Fruit fly (Drosophila melanogaster) whole organism, embryonic: ENCODE results near the gene Eig71Ej.

Source experiments
- Aef1 ChIP-seq: fragments of 200-800 bp; sonication (Bioruptor generic); IDR thresholded peaks from 3 replicates; pipeline ENCODE4 v1.3.6; 2022; ENCODE audit warnings: missing biosample characterization, missing genetic modification characterization
- Atf-2 ChIP-seq: fragments of 200-800 bp; sonication (Bioruptor generic); optimal IDR thresholded peaks from 2 replicates; lab custom pipeline; 2016; ENCODE audit warnings: missing biosample characterization, missing genetic modification characterization
- Awh ChIP-seq: fragments of 200-800 bp; sonication (Bioruptor generic); IDR thresholded peaks from 2 replicates; pipeline ENCODE4, ENCODE4 v1.3.6; 2022; ENCODE audit warnings: missing biosample characterization, missing genetic modification characterization
- Bgb ChIP-seq: fragments of 200-800 bp; sonication (Bioruptor generic); IDR thresholded peaks from 2 replicates; pipeline ENCODE4 v1.3.6; 2022; ENCODE audit warnings: missing biosample characterization, missing genetic modification characterization; ENCODE audit not compliant: partially characterized antibody
- BtbVII ChIP-seq: fragments of 200-800 bp; sonication (Bioruptor generic); optimal IDR thresholded peaks from 3 replicates; lab custom pipeline; 2017; ENCODE audit warnings: missing biosample characterization, mild to moderate bottlenecking, missing genetic modification characterization
- CG10543 ChIP-seq: fragments of 200-800 bp; sonication (Bioruptor generic); optimal IDR thresholded peaks from 3 replicates; lab custom pipeline; 2017; ENCODE audit warnings: missing biosample characterization, mild to moderate bottlenecking, missing genetic modification characterization, moderate library complexity
- CG10654 ChIP-seq: fragments of 200-800 bp; sonication (Bioruptor generic); optimal IDR thresholded peaks from 2 replicates; lab custom pipeline; 2016; ENCODE audit warnings: missing biosample characterization, missing genetic modification characterization
- CG11247 ChIP-seq: fragments of 200-800 bp; sonication (Bioruptor generic); IDR thresholded peaks from 2 replicates; pipeline ENCODE4 v1.3.6; 2022; ENCODE audit warnings: missing biosample characterization, missing genetic modification characterization
- CG11398 ChIP-seq: fragments of 200-800 bp; sonication (Bioruptor generic); optimal IDR thresholded peaks from 2 replicates; lab custom pipeline; 2016; ENCODE audit warnings: missing biosample characterization, missing genetic modification characterization
- CG13296 ChIP-seq: fragments of 200-800 bp; sonication (Bioruptor generic); optimal IDR thresholded peaks from 3 replicates; lab custom pipeline; 2018; ENCODE audit warnings: missing biosample characterization, mild to moderate bottlenecking, missing genetic modification characterization
- CG15514 ChIP-seq: fragments of 200-800 bp; sonication (Bioruptor generic); optimal IDR thresholded peaks from 3 replicates; lab custom pipeline; 2017; ENCODE audit warnings: missing biosample characterization, missing genetic modification characterization, mild to moderate bottlenecking, moderate library complexity, missing genetic modification reagents
- CG15601 ChIP-seq: fragments of 200-800 bp; sonication (Bioruptor generic); optimal IDR thresholded peaks from 3 replicates; lab custom pipeline; 2019; ENCODE audit warnings: missing biosample characterization, mild to moderate bottlenecking, missing genetic modification characterization, moderate library complexity
- CG16863 ChIP-seq: fragments of 200-800 bp; sonication (Bioruptor generic); optimal IDR thresholded peaks from 3 replicates; lab custom pipeline; 2016; ENCODE audit warnings: missing biosample characterization, missing genetic modification characterization
- CG17328 ChIP-seq: fragments of 200-800 bp; sonication (Bioruptor generic); IDR thresholded peaks from 2 replicates; pipeline ENCODE4 v1.3.6; 2022; ENCODE audit warnings: missing biosample characterization, missing genetic modification characterization
- CG17568 ChIP-seq: fragments of 200-800 bp; sonication (Bioruptor generic); optimal IDR thresholded peaks from 2 replicates; lab custom pipeline; 2018; ENCODE audit warnings: missing biosample characterization, mild to moderate bottlenecking, missing genetic modification characterization, moderate library complexity
- CG3065 ChIP-seq: fragments of 200-800 bp; sonication (Bioruptor generic); optimal IDR thresholded peaks from 2 replicates; lab custom pipeline; 2016; ENCODE audit warnings: missing biosample characterization, missing genetic modification characterization
- CG3995 ChIP-seq: fragments of 200-800 bp; sonication (Bioruptor generic); optimal IDR thresholded peaks from 3 replicates; lab custom pipeline; 2016; ENCODE audit warnings: missing biosample characterization, missing genetic modification characterization
- CG42726 ChIP-seq: fragments of 200-800 bp; sonication (Bioruptor generic); IDR thresholded peaks from 2 replicates; pipeline ENCODE4 v1.3.6; 2022; ENCODE audit warnings: missing biosample characterization, missing genetic modification characterization; ENCODE audit not compliant: partially characterized antibody
- CG4282 ChIP-seq: fragments of 200-800 bp; sonication (Bioruptor generic); optimal IDR thresholded peaks from 2 replicates; lab custom pipeline; 2016; ENCODE audit warnings: missing biosample characterization, missing genetic modification characterization
- CG6175 ChIP-seq: fragments of 200-800 bp; sonication (Bioruptor generic); IDR thresholded peaks from 3 replicates; pipeline ENCODE4 v1.3.6; 2022; ENCODE audit warnings: missing biosample characterization, missing genetic modification characterization
- CG6765 ChIP-seq: fragments of 200-800 bp; sonication (Bioruptor generic); optimal IDR thresholded peaks from 3 replicates; lab custom pipeline; 2017; ENCODE audit warnings: missing biosample characterization, mild to moderate bottlenecking, missing genetic modification characterization
- CG7556 ChIP-seq: fragments of 200-800 bp; sonication (Bioruptor generic); optimal IDR thresholded peaks from 2 replicates; lab custom pipeline; 2017; ENCODE audit warnings: missing biosample characterization, mild to moderate bottlenecking, missing genetic modification characterization
- CG7745 ChIP-seq: fragments of 200-800 bp; sonication (Bioruptor generic); optimal IDR thresholded peaks from 2 replicates; lab custom pipeline; 2018; ENCODE audit warnings: missing biosample characterization, mild to moderate bottlenecking, missing genetic modification characterization, moderate library complexity
- CG8944 ChIP-seq: fragments of 200-800 bp; sonication (Bioruptor generic); optimal IDR thresholded peaks from 3 replicates; lab custom pipeline; 2016; ENCODE audit warnings: missing biosample characterization, missing genetic modification characterization
- CG9932 ChIP-seq: fragments of 200-800 bp; sonication (Bioruptor generic); IDR thresholded peaks from 2 replicates; pipeline ENCODE4 v1.3.6; 2022; ENCODE audit warnings: missing biosample characterization, missing genetic modification characterization
- Dip2 ChIP-seq: fragments of 200-800 bp; sonication (Bioruptor generic); IDR thresholded peaks from 2 replicates; pipeline ENCODE4 v1.3.6; 2022; ENCODE audit warnings: missing biosample characterization, missing genetic modification characterization
- Fer3 ChIP-seq: fragments of 200-800 bp; sonication (Bioruptor generic); optimal IDR thresholded peaks from 2 replicates; lab custom pipeline; 2018; ENCODE audit warnings: missing biosample characterization, mild to moderate bottlenecking, missing genetic modification characterization, moderate library complexity
- H15 ChIP-seq: fragments of 200-800 bp; sonication (Bioruptor generic); IDR thresholded peaks from 3 replicates; pipeline ENCODE4 v1.3.6; 2022; ENCODE audit warnings: missing biosample characterization, missing genetic modification characterization
- HmgD ChIP-seq: fragments of 200-800 bp; sonication (Bioruptor generic); optimal IDR thresholded peaks from 3 replicates; lab custom pipeline; 2016; ENCODE audit warnings: missing biosample characterization, missing genetic modification characterization
- Hmr ChIP-seq: fragments of 200-800 bp; sonication (Bioruptor generic); optimal IDR thresholded peaks from 3 replicates; lab custom pipeline; 2017; ENCODE audit warnings: mild to moderate bottlenecking, missing biosample characterization, missing genetic modification reagents, missing genetic modification characterization
- Nf-YA ChIP-seq: fragments of 200-800 bp; sonication (Bioruptor generic); IDR thresholded peaks from 2 replicates; pipeline ENCODE4 v1.3.6; 2022; ENCODE audit warnings: missing biosample characterization, missing genetic modification characterization
- Opbp ChIP-seq: fragments of 200-800 bp; sonication (Bioruptor generic); IDR thresholded peaks from 3 replicates; pipeline ENCODE4 v1.3.6; 2022; ENCODE audit warnings: missing biosample characterization, missing genetic modification characterization; ENCODE audit not compliant: partially characterized antibody
- Trl ChIP-seq, 3 experiments: fragments of >200 bp in 2 of 3; fragments of 200-800 bp in 1 of 3; sonication (Bioruptor generic) in 1 of 3; optimal IDR thresholded peaks; 2 replicates in 1 of 3; 3 replicates in 2 of 3; lab custom pipeline; 2016 to 2017; ENCODE audit warnings: missing biosample characterization in 1 of 3, missing genetic modification characterization in 1 of 3
- bowl ChIP-seq: fragments of 200-800 bp; sonication (Bioruptor generic); IDR thresholded peaks from 2 replicates; pipeline ENCODE4 v1.3.6; 2022; ENCODE audit warnings: missing biosample characterization, missing genetic modification characterization
- cad ChIP-seq: fragments of >200 bp; optimal IDR thresholded peaks from 2 replicates; lab custom pipeline; 2017; ENCODE audit warnings: missing biosample characterization, missing genetic modification characterization
- cato ChIP-seq: fragments of 200-800 bp; sonication (Bioruptor generic); optimal IDR thresholded peaks from 2 replicates; lab custom pipeline; 2016; ENCODE audit warnings: missing biosample characterization, missing genetic modification characterization, borderline replicate concordance
- chinmo ChIP-seq: fragments of 200-800 bp; sonication (Bioruptor generic); IDR thresholded peaks from 4 replicates; pipeline ENCODE4 v1.3.6; 2022; ENCODE audit warnings: missing biosample characterization, missing genetic modification characterization; ENCODE audit not compliant: partially characterized antibody
- dimm ChIP-seq: fragments of 200-800 bp; sonication (Bioruptor generic); IDR thresholded peaks from 2 replicates; pipeline ENCODE4 v1.3.6; 2022; ENCODE audit warnings: missing biosample characterization, missing genetic modification characterization
- ftz-f1 ChIP-seq: fragments of 200-800 bp; sonication (Bioruptor generic); optimal IDR thresholded peaks from 2 replicates; lab custom pipeline; 2016; ENCODE audit warnings: missing biosample characterization, missing genetic modification characterization
- gce ChIP-seq: fragments of 200-800 bp; sonication (Bioruptor generic); IDR thresholded peaks from 3 replicates; pipeline ENCODE4 v1.3.6; 2022; ENCODE audit warnings: missing biosample characterization, missing genetic modification characterization
- gcm ChIP-seq: fragments of 200-800 bp; sonication (Bioruptor generic); optimal IDR thresholded peaks from 2 replicates; lab custom pipeline; 2019; ENCODE audit warnings: missing biosample characterization, mild to moderate bottlenecking, missing genetic modification characterization, moderate library complexity
- ham ChIP-seq: fragments of 200-800 bp; sonication (Bioruptor generic); IDR thresholded peaks from 2 replicates; pipeline ENCODE4 v1.3.6; 2022; ENCODE audit warnings: missing biosample characterization, missing genetic modification characterization
- her ChIP-seq: fragments of 200-800 bp; sonication (Bioruptor generic); optimal IDR thresholded peaks from 2 replicates; lab custom pipeline; 2016; ENCODE audit warnings: missing biosample characterization, missing genetic modification characterization
- nerfin-2 ChIP-seq: fragments of 200-800 bp; sonication (Bioruptor generic); IDR thresholded peaks from 2 replicates; pipeline ENCODE4 v1.3.6; 2022; ENCODE audit warnings: missing biosample characterization, missing genetic modification characterization; ENCODE audit not compliant: partially characterized antibody
- org-1 ChIP-seq: fragments of 200-800 bp; sonication (Bioruptor generic); optimal IDR thresholded peaks from 2 replicates; lab custom pipeline; 2017; ENCODE audit warnings: missing biosample characterization, missing genetic modification characterization
- psq ChIP-seq: fragments of 200-800 bp; sonication (Bioruptor generic); optimal IDR thresholded peaks from 2 replicates; lab custom pipeline; 2017; ENCODE audit warnings: missing biosample characterization, missing genetic modification characterization
- sd ChIP-seq: fragments of 200-800 bp; sonication (Bioruptor generic); optimal IDR thresholded peaks from 3 replicates; lab custom pipeline; 2018; ENCODE audit warnings: missing biosample characterization, mild to moderate bottlenecking, missing genetic modification characterization, moderate library complexity
- sob ChIP-seq: fragments of 200-800 bp; sonication (Bioruptor generic); IDR thresholded peaks from 2 replicates; pipeline ENCODE4 v1.3.6; 2022; ENCODE audit warnings: missing biosample characterization, missing genetic modification characterization
- wdn ChIP-seq: fragments of 200-800 bp; sonication (Bioruptor generic); IDR thresholded peaks from 2 replicates; pipeline ENCODE4 v1.3.6; 2022; ENCODE audit warnings: missing biosample characterization, missing genetic modification characterization

Eig71Ej gene

DNA sequence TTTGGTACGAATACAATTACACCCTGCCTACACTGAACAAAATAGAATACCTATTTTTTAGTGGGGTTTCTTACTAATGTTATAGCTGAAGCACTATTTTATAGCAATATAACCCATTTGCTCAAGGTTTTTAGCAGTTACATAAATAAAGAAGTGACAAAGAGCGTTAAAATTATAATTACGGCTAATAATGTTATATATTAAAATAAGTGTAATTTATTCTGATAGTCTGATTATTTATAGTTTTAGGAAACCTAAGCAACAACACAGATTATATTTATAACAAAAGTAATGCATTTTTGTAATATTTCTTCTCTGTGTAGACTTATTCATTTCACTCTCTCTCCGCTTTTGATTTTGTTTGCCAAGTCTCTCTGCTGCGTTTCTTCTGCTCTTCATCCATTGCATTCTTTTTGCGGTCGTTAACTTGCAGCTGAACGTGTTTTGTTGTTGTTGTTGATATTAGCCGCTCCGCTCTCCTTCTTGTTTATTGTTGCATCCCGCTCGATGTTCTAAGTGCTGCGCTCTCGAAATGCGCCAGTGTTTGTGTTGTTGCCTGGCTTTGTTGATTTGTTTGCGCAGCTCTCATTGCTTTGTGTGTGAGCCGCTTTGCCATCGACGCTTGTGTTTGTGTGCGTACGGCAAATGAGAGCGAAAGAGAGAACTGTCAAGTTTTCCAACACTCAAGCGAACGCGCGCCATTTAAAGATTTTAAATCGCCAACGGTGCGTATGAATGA is 35.0 kb downstream of the Eig71Ej start (continued):
- TF ChIP-seq Awh (GFP tag; lab: Robert Waterston, UW) (peak; percentile 42; the same call in 1 of the 2 replicates), cad (GFP tag; lab: Kevin White, UChicago) (no peak), Trl (optimal IDR thresholded peaks at IDR 0.05; lab: Kevin White, UChicago) (peak; percentile 77 to 84), Trl (GFP tag; optimal IDR thresholded peaks at IDR 0.05; lab: Kevin White, UChicago) (peak; percentile 67), dimm (no peak), cato (GFP tag; lab: Kevin White, UChicago) (peak; percentile 66), HmgD (GFP tag; lab: Kevin White, UChicago) (no peak), Opbp (GFP tag; lab: Robert Waterston, UW) (no peak), org-1 (GFP tag; lab: Kevin White, UChicago) (peak; percentile 92), CG15514 (GFP tag; lab: Kevin White, UChicago) (peak; percentile 57), CG3065 (GFP tag; lab: Kevin White, UChicago) (peak; percentile 57), bowl (GFP tag; lab: Robert Waterston, UW) (0 out of 2 replicates have a peak, but pooled peaks have one; percentile 11), CG16863 (no peak), sob (GFP tag; lab: Robert Waterston, UW) (peak; percentile 76), ftz-f1 (GFP tag; lab: Kevin White, UChicago) (no peak), BtbVII (GFP tag; lab: Kevin White, UChicago) (peak; percentile 89), H15 (GFP tag; lab: Robert Waterston, UW) (peak; percentile 76), CG4282 (GFP tag; lab: Kevin White, UChicago) (no peak), CG42726 (GFP tag; lab: Robert Waterston, UW) (no peak), CG7556 (GFP tag; lab: Kevin White, UChicago) (peak; percentile 95), CG17328 (GFP tag; lab: Robert Waterston, UW) (peak; percentile 74), CG3995 (GFP tag; lab: Kevin White, UChicago) (peak; percentile 52), Fer3 (tag; lab: Kevin White, UChicago) (peak; percentile 88), sd (tag; lab: Kevin White, UChicago) (peak; percentile 59), Bgb (GFP tag; lab: Robert Waterston, UW) (no peak), chinmo (GFP tag; lab: Robert Waterston, UW) (peak; percentile 83; the same call in 2 of the 4 replicates), CG10543 (GFP tag; lab: Kevin White, UChicago) (peak; percentile 57), CG6175 (GFP tag; lab: Robert Waterston, UW) (no peak), CG11398 (GFP tag; lab: Kevin White, UChicago) (no peak), Aef1 (GFP tag; lab: Robert Waterston, UW) (peak; percentile 78), CG17568 (GFP tag; lab: Kevin White, UChicago) (peak; percentile 50), CG13296 (GFP tag; lab: Kevin White, UChicago) (peak; percentile 79), Atf-2 (peak; percentile 20), wdn (GFP tag; lab: Robert Waterston, UW) (peak; percentile 48; the same call in 1 of the 2 replicates), ham (GFP tag; lab: Robert Waterston, UW) (no peak), CG7745 (tag; lab: Kevin White, UChicago) (no peak), CG9932 (peak; percentile 79), CG10654 (peak; percentile 81), CG8944 (GFP tag; lab: Kevin White, UChicago) (no peak), gce (GFP tag; lab: Robert Waterston, UW) (no peak), Nf-YA (peak; percentile 63), Dip2 (GFP tag; lab: Robert Waterston, UW) (no peak), CG6765 (GFP tag; lab: Kevin White, UChicago) (peak; percentile 83), psq (GFP tag; lab: Kevin White, UChicago) (peak; percentile 59), her (GFP tag; lab: Kevin White, UChicago) (peak; percentile 50), CG15601 (tag; lab: Kevin White, UChicago) (peak; percentile 91), nerfin-2 (no peak), Hmr (GFP tag; lab: Kevin White, UChicago) (peak; percentile 88), gcm (GFP tag; lab: Kevin White, UChicago) (peak; percentile 91), CG11247 (no peak; the same call in 1 of the 2 replicates)
